Fruit fly (Drosophila melanogaster): ENCODE data around the gene Vha100-1.

DNA sequence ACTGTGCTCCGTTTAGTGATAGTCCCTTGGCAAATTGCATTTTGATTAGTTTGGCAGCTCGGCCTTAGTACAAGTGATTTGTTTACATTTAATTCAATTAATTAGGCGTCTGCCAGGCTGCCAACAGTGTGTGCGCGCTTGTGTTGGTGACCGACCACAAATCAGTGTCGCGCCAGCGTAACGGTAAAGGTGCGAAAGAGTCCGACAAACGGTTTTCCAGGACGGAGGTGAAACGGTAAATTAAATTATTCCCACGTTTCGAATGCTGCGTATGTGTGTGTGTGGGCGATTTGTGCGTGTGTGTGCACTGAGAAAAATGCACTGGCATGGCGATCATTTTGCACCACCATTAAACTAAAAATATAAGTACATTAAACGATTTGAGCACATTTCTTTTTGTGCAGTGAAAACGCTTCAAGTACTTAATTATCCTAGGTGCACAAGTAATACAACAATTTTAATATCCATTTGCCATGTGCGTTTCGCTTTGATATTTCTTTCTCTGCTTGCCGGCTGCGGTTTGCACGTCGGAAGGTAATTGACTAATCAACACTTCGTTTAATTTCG lies 8.1 kb downstream of the Vha100-1 start:
- TF ChIP-seq toe (GFP tag; optimal IDR thresholded peaks at IDR 0.05) (no peak), CG14711 (tag; optimal IDR thresholded peaks at IDR 0.05) (no peak), CG7045 (GFP tag; optimal IDR thresholded peaks at IDR 0.05) (no peak), CG7101 (tag; optimal IDR thresholded peaks at IDR 0.05) (no peak), CG33017 (tag; optimal IDR thresholded peaks at IDR 0.05) (no peak), cic (GFP tag; optimal IDR thresholded peaks at IDR 0.05) (no peak), CG12768 (GFP tag; optimal IDR thresholded peaks at IDR 0.05) (peak; percentile 45)
